Worm (Caenorhabditis elegans) whole organism, late embryonic: Measurements from ENCODE around the gene srw-127.

Experiments used
- C08G9.2 ChIP-seq: sonication (generic microtip); optimal IDR thresholded peaks from 2 replicates; lab custom pipeline; 2016; ENCODE audit warnings: mild to moderate bottlenecking, missing genetic modification characterization, moderate library complexity, missing compliant biosample characterization
- T23F11.4 ChIP-seq: fragments of 200-800 bp; sonication (Bioruptor generic); optimal IDR thresholded peaks from 2 replicates; lab custom pipeline; 2018; ENCODE audit warnings: mild to moderate bottlenecking, missing genetic modification characterization, missing compliant biosample characterization
- Y22D7AL.16 ChIP-seq: sonication (generic microtip); optimal IDR thresholded peaks from 2 replicates; lab custom pipeline; 2016; ENCODE audit warnings: missing genetic modification characterization, missing compliant biosample characterization
- ceh-14 ChIP-seq: sonication (generic microtip); optimal IDR thresholded peaks from 2 replicates; lab custom pipeline; 2016; ENCODE audit warnings: missing genotype, missing genetic modification characterization, missing compliant biosample characterization
- ceh-2 ChIP-seq: sonication (generic microtip); optimal IDR thresholded peaks from 2 replicates; lab custom pipeline; 2016; ENCODE audit warnings: missing genotype, missing genetic modification characterization, missing compliant biosample characterization
- ceh-24 ChIP-seq: sonication (generic microtip); optimal IDR thresholded peaks from 2 replicates; lab custom pipeline; 2016; ENCODE audit warnings: mild to moderate bottlenecking, missing genetic modification characterization, missing compliant biosample characterization
- ceh-30 ChIP-seq: fragments of 150-350 bp; optimal IDR thresholded peaks from 2 replicates; lab custom pipeline; 2014; ENCODE audit warnings: missing biosample characterization, missing genetic modification characterization
- ceh-34 ChIP-seq: sonication (generic microtip); optimal IDR thresholded peaks from 2 replicates; lab custom pipeline; 2016; ENCODE audit warnings: mild to moderate bottlenecking, missing genetic modification characterization, missing compliant biosample characterization
- ceh-45 ChIP-seq: fragments of 200-800 bp; sonication (Bioruptor generic); IDR thresholded peaks from 2 replicates; pipeline ENCODE4 v1.3.6; 2022; ENCODE audit warnings: missing genetic modification reagents, missing genetic modification characterization, missing compliant biosample characterization
- ceh-6 ChIP-seq: fragments of 200-800 bp; sonication (Bioruptor generic); optimal IDR thresholded peaks from 2 replicates; lab custom pipeline; 2018; ENCODE audit warnings: mild to moderate bottlenecking, missing genetic modification characterization, missing compliant biosample characterization
- ceh-9 ChIP-seq: sonication (generic microtip); optimal IDR thresholded peaks from 2 replicates; lab custom pipeline; 2016; ENCODE audit warnings: mild to moderate bottlenecking, missing genetic modification characterization, inconsistent platforms, missing compliant biosample characterization
- che-1 ChIP-seq: sonication (generic microtip); optimal IDR thresholded peaks from 2 replicates; lab custom pipeline; 2016; ENCODE audit warnings: mild to moderate bottlenecking, missing genetic modification characterization, missing compliant biosample characterization
- dmd-4 ChIP-seq: sonication (generic microtip); optimal IDR thresholded peaks from 2 replicates; lab custom pipeline; 2016; ENCODE audit warnings: borderline replicate concordance, missing genetic modification characterization, missing compliant biosample characterization
- ets-4 ChIP-seq: sonication (generic microtip); optimal IDR thresholded peaks from 2 replicates; lab custom pipeline; 2016; ENCODE audit warnings: missing genetic modification characterization, missing compliant biosample characterization
- fkh-10 ChIP-seq: fragments of 150-350 bp; optimal IDR thresholded peaks from 2 replicates; lab custom pipeline; 2014; ENCODE audit warnings: missing biosample characterization, missing genetic modification reagents, missing genetic modification characterization
- fkh-6 ChIP-seq: sonication (generic microtip); optimal IDR thresholded peaks from 2 replicates; lab custom pipeline; 2016; ENCODE audit warnings: missing genetic modification characterization, missing compliant biosample characterization
- hlh-30 ChIP-seq: sonication (generic microtip); optimal IDR thresholded peaks from 2 replicates; lab custom pipeline; 2017; ENCODE audit warnings: antibody characterized with exemption, missing genetic modification characterization, missing compliant biosample characterization; ENCODE audit not compliant: insufficient read depth
- hlh-8 ChIP-seq: sonication (generic microtip); optimal IDR thresholded peaks from 2 replicates; lab custom pipeline; 2016; ENCODE audit warnings: missing genotype, missing genetic modification characterization, missing compliant biosample characterization
- nfya-1 ChIP-seq: sonication (generic microtip); optimal IDR thresholded peaks from 2 replicates; lab custom pipeline; 2017; ENCODE audit warnings: missing genetic modification characterization, mild to moderate bottlenecking, missing compliant biosample characterization, antibody characterized with exemption, moderate library complexity
- nhr-11 ChIP-seq: fragments of 150-350 bp; optimal IDR thresholded peaks from 2 replicates; lab custom pipeline; 2014; ENCODE audit warnings: missing biosample characterization, missing genetic modification characterization
- pag-3 ChIP-seq: sonication (generic microtip); optimal IDR thresholded peaks from 2 replicates; lab custom pipeline; 2016; ENCODE audit warnings: missing compliant biosample characterization, missing genetic modification characterization, borderline replicate concordance
- pat-9 ChIP-seq: fragments of 200-800 bp; sonication (Bioruptor generic); optimal IDR thresholded peaks from 2 replicates; lab custom pipeline; 2018; ENCODE audit warnings: mild to moderate bottlenecking, missing genetic modification characterization, moderate library complexity, missing compliant biosample characterization
- pax-1 ChIP-seq: fragments of 150-350 bp; optimal IDR thresholded peaks from 2 replicates; lab custom pipeline; 2014; ENCODE audit warnings: missing biosample characterization, missing genetic modification characterization
- pha-4 ChIP-seq: fragments of 150-350 bp; optimal IDR thresholded peaks from 2 replicates; lab custom pipeline; 2018; ENCODE audit warnings: missing biosample characterization, missing genetic modification reagents, missing genetic modification characterization
- pros-1 ChIP-seq: fragments of 150-350 bp; optimal IDR thresholded peaks from 2 replicates; lab custom pipeline; 2014; ENCODE audit warnings: missing biosample characterization, missing genetic modification reagents, missing genetic modification characterization
- rnt-1 ChIP-seq: sonication (generic microtip); optimal IDR thresholded peaks from 2 replicates; lab custom pipeline; 2016; ENCODE audit warnings: missing genetic modification characterization, missing compliant biosample characterization
- sdc-2 ChIP-seq: sonication (generic microtip); optimal IDR thresholded peaks from 2 replicates; lab custom pipeline; 2016; ENCODE audit warnings: missing genotype, missing genetic modification characterization, missing compliant biosample characterization
- tbx-2 ChIP-seq: sonication (generic microtip); optimal IDR thresholded peaks from 2 replicates; lab custom pipeline; 2016; ENCODE audit warnings: missing genetic modification characterization, missing compliant biosample characterization
- ttx-3 ChIP-seq: sonication (generic microtip); optimal IDR thresholded peaks from 2 replicates; lab custom pipeline; 2016; ENCODE audit warnings: missing genetic modification reagents, missing genetic modification characterization, missing compliant biosample characterization
- unc-3 ChIP-seq, 2 experiments: fragments of 200-800 bp in 1 of 2; sonication (Bioruptor generic) in 1 of 2; sonication (generic microtip) in 1 of 2; conservative IDR thresholded peaks in 1 of 2; optimal IDR thresholded peaks in 1 of 2; 2 replicates each; pipeline versions ENCODE4 v1.3.6 to Lab custom; 2016 to 2022; ENCODE audit warnings: missing compliant biosample characterization in 2 of 2, missing genetic modification characterization in 2 of 2, missing genetic modification reagents in 1 of 2
- unc-42 ChIP-seq: sonication (generic microtip); optimal IDR thresholded peaks from 2 replicates; lab custom pipeline; 2016; ENCODE audit warnings: missing genotype, missing genetic modification characterization, missing compliant biosample characterization
- unc-55 ChIP-seq: sonication (generic microtip); optimal IDR thresholded peaks from 2 replicates; lab custom pipeline; 2017; ENCODE audit warnings: missing biosample characterization, missing genetic modification reagents, missing genetic modification characterization
- unc-86 ChIP-seq: sonication (generic microtip); optimal IDR thresholded peaks from 2 replicates; lab custom pipeline; 2016; ENCODE audit warnings: missing genetic modification characterization, missing compliant biosample characterization
- zip-5 ChIP-seq: sonication (generic microtip); optimal IDR thresholded peaks from 2 replicates; lab custom pipeline; 2016; ENCODE audit warnings: missing genetic modification characterization, missing compliant biosample characterization

The srw-127 gene

DNA sequence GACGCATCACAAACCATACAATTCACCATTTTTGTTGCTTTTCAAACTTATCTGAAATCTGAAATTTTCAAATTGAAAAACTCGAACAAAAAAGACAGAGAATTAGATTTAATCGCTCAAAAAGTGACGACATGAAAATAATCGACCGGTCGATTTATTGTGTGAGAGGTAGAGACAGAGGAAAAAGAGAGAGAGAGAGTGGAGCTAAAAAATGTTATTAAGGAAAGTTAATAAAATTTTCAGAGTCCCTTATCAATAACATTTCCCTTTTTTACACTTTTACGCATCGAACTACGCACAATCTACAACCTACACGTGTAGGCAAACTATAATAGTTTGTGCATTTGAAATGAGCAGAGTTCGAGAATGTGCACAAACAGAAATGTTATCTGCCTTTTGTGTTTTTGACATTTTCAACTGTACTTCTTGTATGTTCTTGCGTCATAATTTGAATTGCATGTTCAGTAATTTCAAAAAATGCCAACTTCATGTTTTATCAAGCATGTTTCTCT, 15.6 kb upstream of the srw-127 start, which contains the start of gene nhr-107:
Gene nhr-107 (minus strand): TSS at position 51 of the 512 bp plus-strand sequence.
- TF ChIP-seq unc-42 (tag; lab: Kevin White, UChicago) (no peak), C08G9.2 (tag; lab: Kevin White, UChicago) (no peak), dmd-4 (no peak), pat-9 (tag; lab: Kevin White, UChicago) (no peak), fkh-10 (GFP tag; lab: Kevin White, UChicago) (no peak), hlh-8 (tag; lab: Kevin White, UChicago) (no peak), pros-1 (no peak), unc-55 (GFP tag; lab: Kevin White, UChicago) (no peak), ceh-30 (no peak), ceh-2 (tag; lab: Kevin White, UChicago) (no peak), ceh-14 (tag; lab: Kevin White, UChicago) (no peak), nhr-11 (tag; lab: Kevin White, UChicago) (no peak), unc-86 (tag; lab: Kevin White, UChicago) (no peak)

DNA sequence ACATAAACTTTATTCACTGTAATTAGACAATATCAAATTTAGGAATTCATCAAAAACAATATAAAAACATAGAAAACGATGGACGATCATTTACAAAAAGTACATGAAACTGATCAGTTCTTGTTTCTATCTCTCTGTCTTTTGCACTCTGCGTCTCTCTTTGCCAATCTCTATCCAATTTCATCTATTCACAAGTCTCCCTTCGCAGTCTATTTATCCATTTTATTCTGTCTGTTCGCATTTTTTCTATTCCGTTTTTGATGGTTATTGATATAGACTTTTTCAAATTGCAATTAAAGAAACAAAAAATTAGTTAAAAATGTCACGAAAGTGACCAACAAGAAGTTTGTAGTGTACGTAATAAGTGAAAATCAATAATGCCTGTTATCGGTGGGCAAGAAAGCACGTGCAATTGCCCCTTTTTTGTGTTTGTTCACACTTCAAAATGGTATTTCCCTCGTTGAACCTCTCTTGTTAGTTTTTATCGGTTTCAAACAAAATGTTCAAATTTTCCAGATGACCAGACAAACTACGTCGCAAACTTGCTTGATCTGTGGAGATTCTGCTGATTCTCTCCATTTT, 14.3 kb upstream of the srw-127 start, which contains the start of gene nhr-42:
Gene nhr-42 (plus strand): TSS at position 517 of the 582 bp plus-strand sequence.
- TF ChIP-seq ceh-34 (tag; lab: Kevin White, UChicago): no peak
- TF ChIP-seq hlh-30 (tag; lab: Kevin White, UChicago): no peak
- TF ChIP-seq tbx-2 (tag; lab: Kevin White, UChicago): no peak
- no peak for TF ChIP-seq unc-3 (GFP tag; conservative IDR thresholded peaks at IDR 0.05; lab: Robert Waterston, UW)
- TF ChIP-seq unc-3 (tag; optimal IDR thresholded peaks at IDR 0.05; lab: Kevin White, UChicago): no peak
- no peak for TF ChIP-seq fkh-6
- TF ChIP-seq unc-42 (tag; lab: Kevin White, UChicago): no peak
- no peak for TF ChIP-seq unc-55 (GFP tag; lab: Kevin White, UChicago)
- no peak for TF ChIP-seq pha-4 (tag; lab: Kevin White, UChicago)
- no peak for TF ChIP-seq ceh-9 (tag; lab: Kevin White, UChicago)
- no peak for TF ChIP-seq ttx-3 (tag; lab: Kevin White, UChicago)
- TF ChIP-seq pag-3: no peak
- no peak for TF ChIP-seq ceh-45 (GFP tag; lab: Robert Waterston, UW)
- no peak for TF ChIP-seq ceh-14 (tag; lab: Kevin White, UChicago)
- TF ChIP-seq ceh-6 (GFP tag; lab: Kevin White, UChicago): no peak
- TF ChIP-seq nfya-1 (tag; lab: Kevin White, UChicago): no peak
- TF ChIP-seq T23F11.4 (GFP tag; lab: Kevin White, UChicago): no peak
- no peak for TF ChIP-seq ets-4 (tag; lab: Kevin White, UChicago)
- no peak for TF ChIP-seq sdc-2 (tag; lab: Kevin White, UChicago)
- no peak for TF ChIP-seq rnt-1 (tag; lab: Kevin White, UChicago)

DNA sequence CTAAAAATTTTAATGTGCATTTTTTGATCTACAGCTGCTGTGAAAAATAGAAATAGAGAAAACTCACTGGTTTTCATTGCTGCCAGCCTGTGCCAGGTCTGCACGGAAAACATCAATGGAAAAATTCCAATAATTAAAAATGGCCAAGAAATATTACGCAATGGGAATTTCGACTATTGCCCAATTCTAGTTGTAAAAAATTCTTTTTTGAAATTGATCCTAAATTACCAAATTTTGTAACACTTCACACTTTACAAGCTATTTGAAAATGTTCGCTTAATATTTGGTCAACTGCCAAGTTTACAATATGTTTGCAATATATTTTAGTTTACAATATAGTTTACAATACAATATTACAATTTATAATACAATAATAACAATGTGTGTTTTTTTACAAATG, 12.0 kb upstream of the srw-127 start:
- TF ChIP-seq Y22D7AL.16 (tag; lab: Kevin White, UChicago) (no peak), ceh-6 (GFP tag; lab: Kevin White, UChicago) (no peak), che-1 (no peak), ceh-24 (tag; lab: Kevin White, UChicago) (no peak), zip-5 (no peak), pax-1 (tag; lab: Kevin White, UChicago) (no peak), ttx-3 (tag; lab: Kevin White, UChicago) (no peak)

DNA sequence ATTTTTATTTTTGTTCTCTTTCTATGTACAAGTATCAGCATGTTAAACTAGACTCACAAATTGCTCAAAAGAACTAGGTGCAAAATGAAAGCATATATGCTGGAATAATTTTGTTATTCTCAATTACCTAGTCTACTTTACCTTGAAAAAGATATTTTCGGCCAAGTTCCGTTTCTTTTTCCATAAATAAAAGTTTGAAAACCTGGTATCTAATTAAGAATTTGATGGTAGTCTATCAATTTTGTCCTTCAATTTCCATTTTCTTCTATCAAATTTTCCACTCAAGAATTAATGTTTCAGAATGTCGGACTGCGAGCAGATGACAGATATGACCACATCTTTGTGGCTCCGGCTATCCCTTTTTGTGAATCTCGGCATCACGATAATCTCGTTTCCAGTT, 8.9 kb upstream of the srw-127 start, which contains the start of gene srab-4:
Gene srab-4 (plus strand): TSS at position 301 of the 400 bp plus-strand sequence.
- no peak for TF ChIP-seq tbx-2 (tag; lab: Kevin White, UChicago)
- TF ChIP-seq, all 69 proteins: peak for 0
